Fruit fly (Drosophila melanogaster) ovary, adult (tissue): ENCODE data around the gene Ccp84Ad.

Source experiments
- CG17801 ChIP-seq: fragments of 200-800 bp; optimal IDR thresholded peaks from 2 replicates; lab custom pipeline; 2019; ENCODE audit warnings: missing biosample characterization, mild to moderate bottlenecking, missing genetic modification characterization, moderate library complexity; ENCODE audit not compliant: partially characterized antibody

The Ccp84Ad gene

dm6 chr3R:6683135-6683534, 9.4 kb upstream of the Ccp84Ad start:
- no peak for TF ChIP-seq CG17801

- TF ChIP-seq CG17801, result no peak
Observed at dm6 chr3R:6683671-6684070, 8.9 kb upstream of the Ccp84Ad start.

dm6 chr3R:6684145-6684544, 8.4 kb upstream of the Ccp84Ad start, which contains the start of gene Edg84A:
Edg84A (plus strand) TSS chr3R:6684445.
- no peak for TF ChIP-seq CG17801

- no peak for TF ChIP-seq CG17801
Observed at dm6 chr3R:6686428-6686827, 6.1 kb upstream of the Ccp84Ad start, which contains the start of gene Ccp84Ag. Ccp84Ag (plus strand) TSS chr3R:6686728.

dm6 chr3R:6687219-6687618, 5.3 kb upstream of the Ccp84Ad start:
- TF ChIP-seq CG17801, result no peak

- no peak for TF ChIP-seq CG17801
Observed at dm6 chr3R:6688160-6688559, 4.4 kb upstream of the Ccp84Ad start.

- TF ChIP-seq CG17801, result no peak
Observed at dm6 chr3R:6690139-6690538, 2.4 kb upstream of the Ccp84Ad start, which contains the start of gene Ccp84Af. Ccp84Af (minus strand) TSS chr3R:6690239.

- TF ChIP-seq CG17801, result no peak
Observed at dm6 chr3R:6691658-6692057, 874 bp upstream of the Ccp84Ad start, which contains the start of gene Ccp84Ae. Ccp84Ae (minus strand) TSS chr3R:6691758.

dm6 chr3R:6696221-6696749, 3.8 kb downstream of the Ccp84Ad start, which contains the start of gene Ccp84Ac:
Ccp84Ac (minus strand) TSS chr3R:6696271.
- no peak for TF ChIP-seq CG17801

dm6 chr3R:6702777-6703176, 10.2 kb downstream of the Ccp84Ad start, which contains the start of gene Ccp84Ab:
Ccp84Ab (minus strand) TSS chr3R:6702877.
- no peak for TF ChIP-seq CG17801

- no peak for TF ChIP-seq CG17801
Observed at dm6 chr3R:6703784-6704183, 11.3 kb downstream of the Ccp84Ad start, which contains the start of gene Ccp84Aa. Ccp84Aa (plus strand) TSS chr3R:6704084.

dm6 chr3R:6706327-6706726, 13.8 kb downstream of the Ccp84Ad start:
- TF ChIP-seq CG17801, result no peak

dm6 chr3R:6708858-6709257, 16.3 kb downstream of the Ccp84Ad start:
- TF ChIP-seq CG17801, result no peak

dm6 chr3R:6723537-6724171, 31.1 kb downstream of the Ccp84Ad start:
- no peak for TF ChIP-seq CG17801

dm6 chr3R:6726119-6726518, 33.6 kb downstream of the Ccp84Ad start:
- TF ChIP-seq CG17801, result no peak

dm6 chr3R:6735722-6736121, 43.2 kb downstream of the Ccp84Ad start:
- no peak for TF ChIP-seq CG17801

dm6 chr3R:6741400-6741959, 48.9 kb downstream of the Ccp84Ad start:
- TF ChIP-seq CG17801, result no peak

dm6 chr3R:6741983-6742382, 49.5 kb downstream of the Ccp84Ad start, which contains the start of gene pb:
pb (minus strand) TSS chr3R:6742063.
- TF ChIP-seq CG17801, result no peak
